Worm (Caenorhabditis elegans) whole organism, late embryonic: ENCODE data around the gene klf-1.
A peak's percentile ranks its signal among the peaks of the same experiment; 100 is the strongest.
"Not testable (repeated sequence)": the region's sequence is repeated elsewhere in the genome, so short reads cannot be mapped to it uniquely, and the experiment has no call there.

ENCODE experiments used
- K02D7.2 ChIP-seq: sonication (generic microtip); optimal IDR thresholded peaks from 2 replicates; lab custom pipeline; 2017; ENCODE audit warnings: mild to moderate bottlenecking, missing genetic modification characterization, missing compliant biosample characterization
- K09A11.1 ChIP-seq: sonication (generic microtip); optimal IDR thresholded peaks from 2 replicates; lab custom pipeline; 2017; ENCODE audit warnings: antibody characterized with exemption, mild to moderate bottlenecking, missing genetic modification characterization, missing compliant biosample characterization; ENCODE audit not compliant: insufficient read depth
- T23F11.4 ChIP-seq: fragments of 200-800 bp; sonication (Bioruptor generic); optimal IDR thresholded peaks from 2 replicates; lab custom pipeline; 2018; ENCODE audit warnings: mild to moderate bottlenecking, missing genetic modification characterization, missing compliant biosample characterization
- ahr-1 ChIP-seq: sonication (generic microtip); optimal IDR thresholded peaks from 2 replicates; lab custom pipeline; 2016; ENCODE audit warnings: missing genetic modification characterization, missing compliant biosample characterization
- ama-1 ChIP-seq: fragments of 150-350 bp; optimal IDR thresholded peaks from 2 replicates; lab custom pipeline; 2014
- ceh-2 ChIP-seq: sonication (generic microtip); optimal IDR thresholded peaks from 2 replicates; lab custom pipeline; 2016; ENCODE audit warnings: missing genotype, missing genetic modification characterization, missing compliant biosample characterization
- ceh-22 ChIP-seq: sonication (generic microtip); optimal IDR thresholded peaks from 2 replicates; lab custom pipeline; 2017; ENCODE audit warnings: missing biosample characterization, missing genetic modification characterization
- ceh-30 ChIP-seq: fragments of 150-350 bp; optimal IDR thresholded peaks from 2 replicates; lab custom pipeline; 2014; ENCODE audit warnings: missing biosample characterization, missing genetic modification characterization
- ceh-31 ChIP-seq: sonication (generic microtip); optimal IDR thresholded peaks from 2 replicates; lab custom pipeline; 2016; ENCODE audit warnings: missing genetic modification characterization, missing compliant biosample characterization
- ceh-48 ChIP-seq: sonication (generic microtip); optimal IDR thresholded peaks from 2 replicates; lab custom pipeline; 2016; ENCODE audit warnings: missing genetic modification characterization, inconsistent platforms, missing compliant biosample characterization
- ceh-6 ChIP-seq: fragments of 200-800 bp; sonication (Bioruptor generic); optimal IDR thresholded peaks from 2 replicates; lab custom pipeline; 2018; ENCODE audit warnings: mild to moderate bottlenecking, missing genetic modification characterization, missing compliant biosample characterization
- dve-1 ChIP-seq: sonication (generic microtip); optimal IDR thresholded peaks from 2 replicates; lab custom pipeline; 2017; ENCODE audit warnings: antibody characterized with exemption, mild to moderate bottlenecking, missing genetic modification characterization, missing compliant biosample characterization
- eyg-1 ChIP-seq: sonication (generic microtip); optimal IDR thresholded peaks from 2 replicates; lab custom pipeline; 2016; ENCODE audit warnings: missing genotype, missing genetic modification characterization, missing compliant biosample characterization
- fax-1 ChIP-seq: sonication (generic microtip); optimal IDR thresholded peaks from 2 replicates; lab custom pipeline; 2016; ENCODE audit warnings: missing genotype, missing genetic modification characterization, missing compliant biosample characterization
- fkh-10 ChIP-seq: fragments of 150-350 bp; optimal IDR thresholded peaks from 2 replicates; lab custom pipeline; 2014; ENCODE audit warnings: missing biosample characterization, missing genetic modification reagents, missing genetic modification characterization
- hlh-6 ChIP-seq: sonication (generic microtip); optimal IDR thresholded peaks from 2 replicates; lab custom pipeline; 2016; ENCODE audit warnings: missing genotype, missing genetic modification characterization, missing compliant biosample characterization
- lin-11 ChIP-seq: fragments of 200-800 bp; sonication (Bioruptor generic); optimal IDR thresholded peaks from 2 replicates; lab custom pipeline; 2018; ENCODE audit warnings: mild to moderate bottlenecking, missing genetic modification characterization, missing compliant biosample characterization
- madf-2 ChIP-seq: sonication (generic microtip); optimal IDR thresholded peaks from 2 replicates; lab custom pipeline; 2017; ENCODE audit warnings: missing genetic modification characterization, missing compliant biosample characterization
- mec-3 ChIP-seq: sonication (generic microtip); optimal IDR thresholded peaks from 2 replicates; lab custom pipeline; 2016; ENCODE audit warnings: borderline replicate concordance, missing genetic modification characterization, missing compliant biosample characterization
- nfya-1 ChIP-seq: sonication (generic microtip); optimal IDR thresholded peaks from 2 replicates; lab custom pipeline; 2017; ENCODE audit warnings: missing genetic modification characterization, mild to moderate bottlenecking, missing compliant biosample characterization, antibody characterized with exemption, moderate library complexity
- odd-2 ChIP-seq: sonication (generic microtip); optimal IDR thresholded peaks from 2 replicates; lab custom pipeline; 2017; ENCODE audit warnings: antibody characterized with exemption, mild to moderate bottlenecking, missing genetic modification characterization, missing compliant biosample characterization
- pag-3 ChIP-seq: sonication (generic microtip); optimal IDR thresholded peaks from 2 replicates; lab custom pipeline; 2016; ENCODE audit warnings: missing compliant biosample characterization, missing genetic modification characterization, borderline replicate concordance
- pha-4 ChIP-seq: fragments of 150-350 bp; optimal IDR thresholded peaks from 2 replicates; lab custom pipeline; 2018; ENCODE audit warnings: missing biosample characterization, missing genetic modification reagents, missing genetic modification characterization
- rnt-1 ChIP-seq: sonication (generic microtip); optimal IDR thresholded peaks from 2 replicates; lab custom pipeline; 2016; ENCODE audit warnings: missing genetic modification characterization, missing compliant biosample characterization
- sdc-2 ChIP-seq: sonication (generic microtip); optimal IDR thresholded peaks from 2 replicates; lab custom pipeline; 2016; ENCODE audit warnings: missing genotype, missing genetic modification characterization, missing compliant biosample characterization
- tbx-2 ChIP-seq: sonication (generic microtip); optimal IDR thresholded peaks from 2 replicates; lab custom pipeline; 2016; ENCODE audit warnings: missing genetic modification characterization, missing compliant biosample characterization
- unc-3 ChIP-seq, 2 experiments: fragments of 200-800 bp in 1 of 2; sonication (Bioruptor generic) in 1 of 2; sonication (generic microtip) in 1 of 2; conservative IDR thresholded peaks in 1 of 2; optimal IDR thresholded peaks in 1 of 2; 2 replicates each; pipeline versions ENCODE4 v1.3.6 to Lab custom; 2016 to 2022; ENCODE audit warnings: missing compliant biosample characterization in 2 of 2, missing genetic modification characterization in 2 of 2, missing genetic modification reagents in 1 of 2
- unc-42 ChIP-seq: sonication (generic microtip); optimal IDR thresholded peaks from 2 replicates; lab custom pipeline; 2016; ENCODE audit warnings: missing genotype, missing genetic modification characterization, missing compliant biosample characterization
- unc-55 ChIP-seq: sonication (generic microtip); optimal IDR thresholded peaks from 2 replicates; lab custom pipeline; 2017; ENCODE audit warnings: missing biosample characterization, missing genetic modification reagents, missing genetic modification characterization
- zip-5 ChIP-seq: sonication (generic microtip); optimal IDR thresholded peaks from 2 replicates; lab custom pipeline; 2016; ENCODE audit warnings: missing genetic modification characterization, missing compliant biosample characterization

klf-1 gene

DNA sequence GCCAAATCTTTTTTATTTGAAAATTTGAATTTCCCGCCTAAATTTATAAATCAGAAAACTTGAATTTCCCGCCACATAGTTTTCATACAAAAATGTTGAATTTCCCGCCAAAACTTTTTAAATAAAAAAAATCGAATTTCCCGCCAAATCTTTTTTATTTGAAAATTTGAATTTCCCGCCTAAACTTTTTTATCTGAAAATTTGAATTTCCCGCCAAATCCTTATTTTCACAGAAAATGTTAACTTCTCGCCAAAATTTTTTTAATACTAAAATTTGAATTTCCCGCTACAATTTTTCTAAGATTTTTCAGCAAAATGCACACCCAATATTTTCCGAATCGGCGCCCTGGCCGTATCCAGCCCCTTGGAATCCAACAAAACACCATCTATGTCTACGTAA lies 7.4 kb downstream of the klf-1 start, which contains the start of gene F56F11.2:
Gene F56F11.2 (plus strand): TSS at position 301 of the 400 bp plus-strand sequence.
- not testable (repeated sequence) for TF ChIP-seq zip-5, ceh-30, ceh-31 (tag; lab: Kevin White, UChicago)
- TF ChIP-seq, all 69 proteins: peak for 0; not testable (repeated sequence) for 69

DNA sequence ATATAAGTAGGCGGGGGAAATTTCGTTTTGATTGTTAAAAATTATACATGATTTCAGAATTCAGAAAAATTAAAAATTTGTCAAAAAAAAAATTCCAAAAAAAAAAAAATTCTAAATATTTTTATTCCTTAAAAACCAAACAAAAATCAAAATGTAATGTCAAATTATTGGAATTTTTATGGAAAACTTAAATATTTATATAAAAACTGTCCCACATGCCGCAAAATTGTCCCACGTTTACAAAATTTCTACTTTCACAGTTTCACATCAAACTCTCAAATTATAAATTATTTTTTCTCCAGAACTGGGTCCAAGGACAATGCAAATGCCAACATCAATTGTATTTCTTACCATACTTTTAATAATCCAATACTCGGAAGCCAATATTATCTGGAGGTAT lies 16.8 kb downstream of the klf-1 start, which contains the start of gene F56F11.1:
Gene F56F11.1 (plus strand): TSS at position 301 of the 400 bp plus-strand sequence.
- TF ChIP-seq lin-11 (tag; lab: Kevin White, UChicago) (no peak), pag-3 (tag; lab: Kevin White, UChicago) (no peak), ceh-22 (no peak), K09A11.1 (tag; lab: Kevin White, UChicago) (no peak), ahr-1 (tag; lab: Kevin White, UChicago) (no peak), ceh-2 (tag; lab: Kevin White, UChicago) (no peak), ceh-31 (tag; lab: Kevin White, UChicago) (no peak), pha-4 (tag; lab: Kevin White, UChicago) (no peak), mec-3 (no peak), rnt-1 (tag; lab: Kevin White, UChicago) (no peak)
- TF ChIP-seq, all 69 proteins: peak for 0

DNA sequence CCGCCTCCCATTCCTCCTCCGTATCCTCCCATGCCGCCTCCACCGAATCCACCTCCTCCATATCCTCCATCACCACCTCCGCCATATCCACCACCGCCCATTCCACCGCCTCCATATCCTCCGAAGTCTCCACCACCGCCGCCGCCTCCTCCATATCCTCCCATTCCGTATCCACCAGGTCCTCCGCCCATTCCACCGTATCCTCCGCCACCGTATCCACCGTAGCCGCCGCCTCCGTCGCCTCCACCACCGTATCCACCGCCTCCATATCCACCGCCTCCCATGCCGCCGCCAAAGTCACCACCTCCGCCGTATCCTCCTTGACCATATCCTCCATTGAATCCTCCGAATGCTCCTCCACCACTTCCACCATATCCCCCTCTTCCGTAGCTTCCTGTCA lies 25.1 kb downstream of the klf-1 start:
- peak; percentile 16 for TF ChIP-seq sdc-2 (tag; lab: Kevin White, UChicago)
- no peak for TF ChIP-seq hlh-6
- TF ChIP-seq fkh-10 (GFP tag; lab: Kevin White, UChicago), result no peak
- TF ChIP-seq tbx-2 (tag; lab: Kevin White, UChicago), result no peak

DNA sequence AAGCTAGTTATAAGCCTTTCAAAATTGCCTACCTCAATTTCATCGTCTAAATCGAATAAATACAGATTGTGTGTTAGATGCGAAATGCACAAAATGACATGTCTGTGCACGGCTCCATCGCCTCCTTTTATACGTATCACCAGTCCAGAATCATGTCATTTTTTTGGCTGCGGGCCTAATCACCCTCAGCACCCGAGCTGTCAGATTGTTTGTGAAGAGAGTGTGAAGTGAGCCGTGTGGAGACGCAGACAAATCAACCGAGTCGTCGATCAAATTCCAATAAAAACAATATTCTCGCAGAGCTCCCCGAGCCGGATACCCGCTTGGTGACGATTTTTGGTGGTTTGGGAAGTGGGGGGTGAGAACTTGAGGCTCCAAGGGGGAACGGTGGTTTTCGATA lies 26.5 kb downstream of the klf-1 start, which contains the start of gene idpa-1:
Gene idpa-1 (minus strand): TSS at position 101 of the 400 bp plus-strand sequence.
- TF ChIP-seq T23F11.4 (GFP tag; lab: Kevin White, UChicago), result no peak
- TF ChIP-seq ceh-6 (GFP tag; lab: Kevin White, UChicago), result no peak
- peak; percentile 8 for TF ChIP-seq unc-55 (GFP tag; lab: Kevin White, UChicago)
- no peak for TF ChIP-seq nfya-1 (tag; lab: Kevin White, UChicago)
- TF ChIP-seq ama-1 (lab: Kevin White, UChicago), result no peak
- no peak for TF ChIP-seq ceh-48 (tag; lab: Kevin White, UChicago)
- TF ChIP-seq eyg-1 (tag; lab: Kevin White, UChicago), result no peak
- TF ChIP-seq ceh-2 (tag; lab: Kevin White, UChicago), result no peak
- TF ChIP-seq dve-1 (tag; lab: Kevin White, UChicago), result no peak

DNA sequence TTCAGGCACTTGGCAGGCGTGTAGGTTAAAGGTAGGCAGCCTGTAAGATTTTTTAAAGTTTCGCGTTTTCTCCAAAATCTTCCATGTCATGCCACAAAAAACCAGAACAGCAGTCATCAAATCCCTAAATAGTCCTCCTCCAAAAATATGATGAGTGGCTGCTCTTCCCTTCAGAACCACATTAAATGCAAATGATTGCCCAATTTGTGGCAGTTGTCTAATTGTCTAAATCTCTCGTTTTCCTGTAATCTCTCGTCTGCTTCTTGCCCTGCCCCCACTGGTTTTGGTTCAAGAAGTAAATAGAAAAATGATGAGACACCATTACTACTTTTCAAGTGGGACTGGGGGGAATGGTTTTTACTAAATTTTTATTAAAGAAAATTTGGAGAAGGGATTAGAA lies 29.5 kb downstream of the klf-1 start:
- TF ChIP-seq unc-3 (GFP tag; conservative IDR thresholded peaks at IDR 0.05; lab: Robert Waterston, UW) (no peak), unc-3 (tag; optimal IDR thresholded peaks at IDR 0.05; lab: Kevin White, UChicago) (no peak), odd-2 (tag; lab: Kevin White, UChicago) (no peak), K02D7.2 (tag; lab: Kevin White, UChicago) (no peak), madf-2 (tag; lab: Kevin White, UChicago) (no peak)
- TF ChIP-seq, all 69 proteins: peak for 0

DNA sequence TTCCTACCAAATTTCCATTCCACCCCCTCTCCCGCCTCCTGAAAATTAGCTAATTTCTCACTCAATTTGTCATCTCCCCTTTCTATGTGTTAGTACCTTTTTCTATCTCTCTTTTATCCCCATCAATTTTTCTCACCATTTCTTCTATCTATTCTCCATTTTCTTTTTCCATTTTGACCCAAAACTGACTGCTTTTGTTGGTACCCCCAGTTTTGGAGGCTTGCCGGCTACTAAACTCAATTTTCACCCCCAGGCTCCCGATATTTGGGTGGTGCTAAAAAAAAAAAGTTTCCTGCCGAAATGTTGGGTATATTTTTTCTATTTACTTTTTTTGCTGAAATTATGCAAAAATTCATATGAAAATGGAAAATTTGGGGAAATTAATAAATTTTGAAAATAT lies 33.2 kb downstream of the klf-1 start:
- TF ChIP-seq unc-42 (tag; lab: Kevin White, UChicago), result peak; percentile 60
- no peak for TF ChIP-seq fax-1 (tag; lab: Kevin White, UChicago)
